Fruit fly (Drosophila melanogaster) whole organism, embryonic: Measurements from ENCODE around the gene bun.

ENCODE experiments used
- Adf1 ChIP-seq: fragments of 200-800 bp; sonication (Bioruptor generic); IDR thresholded peaks from 2 replicates; pipeline ENCODE4 v1.3.6; 2022; ENCODE audit warnings: missing biosample characterization, missing genetic modification characterization
- Atf-2 ChIP-seq: fragments of 200-800 bp; sonication (Bioruptor generic); optimal IDR thresholded peaks from 2 replicates; lab custom pipeline; 2016; ENCODE audit warnings: missing biosample characterization, missing genetic modification characterization
- C15 ChIP-seq: fragments of 200-800 bp; sonication (Bioruptor generic); IDR thresholded peaks from 3 replicates; pipeline ENCODE4 v1.3.6; 2022; ENCODE audit warnings: missing biosample characterization, missing genetic modification characterization
- CG10431 ChIP-seq: fragments of 200-800 bp; sonication (Bioruptor generic); optimal IDR thresholded peaks from 3 replicates; lab custom pipeline; 2018; ENCODE audit warnings: missing biosample characterization, mild to moderate bottlenecking, missing genetic modification characterization
- CG10979 ChIP-seq: fragments of 200-800 bp; sonication (Bioruptor generic); optimal IDR thresholded peaks from 2 replicates; lab custom pipeline; 2018; ENCODE audit warnings: missing biosample characterization, mild to moderate bottlenecking, missing genetic modification characterization, moderate library complexity
- CG11696 ChIP-seq: fragments of 200-800 bp; sonication (Bioruptor generic); IDR thresholded peaks from 2 replicates; pipeline ENCODE4 v1.3.6; 2022; ENCODE audit warnings: missing biosample characterization, missing genetic modification characterization
- CG13287 ChIP-seq: fragments of 200-800 bp; sonication (Bioruptor generic); IDR thresholded peaks from 2 replicates; pipeline ENCODE4 v1.3.6; 2022; ENCODE audit warnings: missing biosample characterization, missing genetic modification characterization; ENCODE audit not compliant: partially characterized antibody
- CG13624 ChIP-seq: fragments of 200-800 bp; sonication (Bioruptor generic); optimal IDR thresholded peaks from 2 replicates; lab custom pipeline; 2016; ENCODE audit warnings: missing biosample characterization, missing genetic modification characterization
- CG14667 ChIP-seq: fragments of 200-800 bp; sonication (Bioruptor generic); IDR thresholded peaks from 2 replicates; pipeline ENCODE4 v1.3.6; 2022; ENCODE audit warnings: missing biosample characterization, missing genetic modification characterization
- CG14710 ChIP-seq: fragments of 200-800 bp; sonication (Bioruptor generic); optimal IDR thresholded peaks from 3 replicates; lab custom pipeline; 2019; ENCODE audit warnings: missing biosample characterization, mild to moderate bottlenecking, missing genetic modification characterization, moderate library complexity
- CG14860 ChIP-seq: fragments of 200-800 bp; sonication (Bioruptor generic); IDR thresholded peaks from 3 replicates; pipeline ENCODE4 v1.3.6; 2022; ENCODE audit warnings: missing biosample characterization, missing genetic modification characterization; ENCODE audit not compliant: partially characterized antibody
- CG1529 ChIP-seq: fragments of 200-800 bp; sonication (Bioruptor generic); optimal IDR thresholded peaks from 3 replicates; lab custom pipeline; 2018; ENCODE audit warnings: missing biosample characterization, missing genetic modification characterization
- CG1792 ChIP-seq: fragments of 200-800 bp; sonication (Bioruptor generic); optimal IDR thresholded peaks from 2 replicates; lab custom pipeline; 2016; ENCODE audit warnings: missing biosample characterization, missing genetic modification characterization
- CG30431 ChIP-seq: fragments of 200-800 bp; sonication (Bioruptor generic); optimal IDR thresholded peaks from 2 replicates; lab custom pipeline; 2017; ENCODE audit warnings: missing biosample characterization, missing genetic modification characterization
- CG34376 ChIP-seq: fragments of 200-800 bp; sonication (Bioruptor generic); optimal IDR thresholded peaks from 2 replicates; lab custom pipeline; 2018; ENCODE audit warnings: missing biosample characterization, mild to moderate bottlenecking, missing genetic modification characterization
- CG6765 ChIP-seq: fragments of 200-800 bp; sonication (Bioruptor generic); optimal IDR thresholded peaks from 3 replicates; lab custom pipeline; 2017; ENCODE audit warnings: missing biosample characterization, mild to moderate bottlenecking, missing genetic modification characterization
- CG6854 ChIP-seq: fragments of 200-800 bp; sonication (Bioruptor generic); optimal IDR thresholded peaks from 3 replicates; lab custom pipeline; 2017; ENCODE audit warnings: missing biosample characterization, mild to moderate bottlenecking, missing genetic modification characterization
- CkIIα-i1 ChIP-seq: fragments of 200-800 bp; sonication (Bioruptor generic); IDR thresholded peaks from 2 replicates; pipeline ENCODE4 v1.3.6; 2022; ENCODE audit warnings: missing biosample characterization, missing genetic modification characterization
- CrebB ChIP-seq: fragments of 200-800 bp; sonication (Bioruptor generic); optimal IDR thresholded peaks from 3 replicates; lab custom pipeline; 2018; ENCODE audit warnings: missing biosample characterization, mild to moderate bottlenecking, missing genetic modification characterization
- D ChIP-seq, 2 experiments: fragments of 200-800 bp in 1 of 2; fragments of >200 bp in 1 of 2; sonication (Bioruptor generic) in 1 of 2; optimal IDR thresholded peaks; 2 replicates in 1 of 2; 3 replicates in 1 of 2; lab custom pipeline; 2017; ENCODE audit warnings: mild to moderate bottlenecking in 1 of 2, missing biosample characterization in 1 of 2, missing genetic modification characterization in 1 of 2, missing genetic modification reagents in 1 of 2
- Deaf1 ChIP-seq: fragments of 200-800 bp; optimal IDR thresholded peaks from 3 replicates; lab custom pipeline; 2019; ENCODE audit warnings: missing biosample characterization, mild to moderate bottlenecking, missing genetic modification characterization, moderate library complexity
- Dip3 ChIP-seq: fragments of 200-800 bp; sonication (Bioruptor generic); optimal IDR thresholded peaks from 3 replicates; lab custom pipeline; 2016; ENCODE audit warnings: missing biosample characterization, missing genetic modification characterization
- Ets65A ChIP-seq: fragments of 200-800 bp; sonication (Bioruptor generic); peaks from one replicate; lab custom pipeline; 2016; ENCODE audit warnings: missing biosample characterization, missing genetic modification characterization
- NC2β ChIP-seq: fragments of 200-800 bp; sonication (Bioruptor generic); optimal IDR thresholded peaks from 2 replicates; lab custom pipeline; 2016; ENCODE audit warnings: missing biosample characterization, missing genetic modification characterization
- NFAT ChIP-seq: fragments of 200-800 bp; sonication (Bioruptor generic); IDR thresholded peaks from 2 replicates; pipeline ENCODE4 v1.3.6; 2022; ENCODE audit warnings: missing biosample characterization, missing genetic modification characterization
- Rx ChIP-seq: fragments of 200-800 bp; sonication (Bioruptor generic); IDR thresholded peaks from 2 replicates; pipeline ENCODE4 v1.3.6; 2022; ENCODE audit warnings: missing biosample characterization, missing genetic modification characterization
- ash1 ChIP-seq: fragments of 200-800 bp; sonication (Bioruptor generic); optimal IDR thresholded peaks from 2 replicates; lab custom pipeline; 2018; ENCODE audit warnings: missing biosample characterization, mild to moderate bottlenecking, missing genetic modification characterization
- bigmax ChIP-seq: fragments of 200-800 bp; sonication (Bioruptor generic); optimal IDR thresholded peaks from 2 replicates; lab custom pipeline; 2018; ENCODE audit warnings: missing biosample characterization, mild to moderate bottlenecking, missing genetic modification characterization
- dysf ChIP-seq: fragments of 200-800 bp; sonication (Bioruptor generic); IDR thresholded peaks from 3 replicates; pipeline ENCODE4 v1.3.6; 2022; ENCODE audit warnings: missing biosample characterization, missing genetic modification characterization
- fd64A ChIP-seq: fragments of 200-800 bp; sonication (Bioruptor generic); optimal IDR thresholded peaks from 3 replicates; lab custom pipeline; 2018; ENCODE audit warnings: missing biosample characterization, mild to moderate bottlenecking, missing genetic modification characterization
- gsb ChIP-seq: fragments of 200-800 bp; sonication (Bioruptor generic); IDR thresholded peaks from 2 replicates; pipeline ENCODE4 v1.3.6; 2022; ENCODE audit warnings: missing biosample characterization, missing genetic modification characterization
- jigr1 ChIP-seq: fragments of 200-800 bp; sonication (Bioruptor generic); IDR thresholded peaks from 3 replicates; pipeline ENCODE4 v1.3.6; 2022; ENCODE audit warnings: missing biosample characterization, missing genetic modification characterization
- kay ChIP-seq: fragments of 200-800 bp; sonication (Bioruptor generic); optimal IDR thresholded peaks from 2 replicates; lab custom pipeline; 2016; ENCODE audit warnings: missing biosample characterization, missing genetic modification characterization
- lov ChIP-seq, 2 experiments: fragments of 200-800 bp in 1 of 2; fragments of >200 bp in 1 of 2; sonication (Bioruptor generic) in 1 of 2; IDR thresholded peaks in 1 of 2; optimal IDR thresholded peaks in 1 of 2; 2 replicates in 1 of 2; 3 replicates in 1 of 2; pipeline versions ENCODE4 v1.3.6 to Lab custom; 2017 to 2022; ENCODE audit warnings: missing biosample characterization in 1 of 2, missing genetic modification characterization in 1 of 2
- oc ChIP-seq: fragments of 200-800 bp; sonication (Bioruptor generic); optimal IDR thresholded peaks from 2 replicates; lab custom pipeline; 2018; ENCODE audit warnings: missing biosample characterization, mild to moderate bottlenecking, missing genetic modification characterization, moderate library complexity
- pan ChIP-seq, 4 experiments: fragments of >200 bp in 3 of 4; fragments of 200-800 bp in 1 of 4; sonication (Bioruptor generic) in 1 of 4; optimal IDR thresholded peaks in 3 of 4; IDR thresholded peaks in 1 of 4; 2 replicates each; pipeline versions ENCODE4 v1.3.6 to Lab custom; 2017 to 2022; ENCODE audit warnings: missing biosample characterization in 2 of 4, missing genetic modification characterization in 2 of 4, mixed read lengths in 1 of 4
- pita ChIP-seq: fragments of 200-800 bp; sonication (Bioruptor generic); optimal IDR thresholded peaks from 2 replicates; lab custom pipeline; 2017; ENCODE audit warnings: missing biosample characterization, mild to moderate bottlenecking, missing genetic modification characterization
- repo ChIP-seq: fragments of 200-800 bp; sonication (Bioruptor generic); optimal IDR thresholded peaks from 2 replicates; lab custom pipeline; 2016; ENCODE audit warnings: missing biosample characterization, missing genetic modification characterization
- scrt ChIP-seq: fragments of 200-800 bp; sonication (Bioruptor generic); optimal IDR thresholded peaks from 2 replicates; lab custom pipeline; 2018; ENCODE audit warnings: missing biosample characterization, mild to moderate bottlenecking, missing genetic modification characterization, moderate library complexity
- sens ChIP-seq: fragments of 200-800 bp; sonication (Bioruptor generic); peaks from one replicate; lab custom pipeline; 2016; ENCODE audit warnings: missing biosample characterization, missing genetic modification characterization
- sima ChIP-seq: fragments of 200-800 bp; sonication (Bioruptor generic); optimal IDR thresholded peaks from 2 replicates; lab custom pipeline; 2016; ENCODE audit warnings: missing biosample characterization, missing genetic modification characterization
- sob ChIP-seq: fragments of 200-800 bp; sonication (Bioruptor generic); IDR thresholded peaks from 2 replicates; pipeline ENCODE4 v1.3.6; 2022; ENCODE audit warnings: missing biosample characterization, missing genetic modification characterization
- sqz ChIP-seq: fragments of 200-800 bp; sonication (Bioruptor generic); optimal IDR thresholded peaks from 3 replicates; lab custom pipeline; 2018; ENCODE audit warnings: missing biosample characterization, mild to moderate bottlenecking, missing genetic modification characterization
- tll ChIP-seq, 2 experiments: fragments of 200-800 bp in 1 of 2; fragments of >200 bp in 1 of 2; sonication (Bioruptor generic) in 1 of 2; optimal IDR thresholded peaks; 2 replicates each; lab custom pipeline; 2017 to 2019; ENCODE audit warnings: missing biosample characterization in 2 of 2, missing genetic modification characterization in 2 of 2, mild to moderate bottlenecking in 1 of 2, moderate library complexity in 1 of 2
- ttk ChIP-seq: fragments of 200-800 bp; sonication (Bioruptor generic); IDR thresholded peaks from 2 replicates; pipeline ENCODE4 v2.1.2; 2022; ENCODE audit warnings: missing biosample characterization, missing genetic modification characterization
- unpg ChIP-seq: fragments of 200-800 bp; sonication (Bioruptor generic); optimal IDR thresholded peaks from 3 replicates; lab custom pipeline; 2018; ENCODE audit warnings: missing biosample characterization, mild to moderate bottlenecking, missing genetic modification characterization, moderate library complexity
- wdn ChIP-seq: fragments of 200-800 bp; sonication (Bioruptor generic); IDR thresholded peaks from 2 replicates; pipeline ENCODE4 v1.3.6; 2022; ENCODE audit warnings: missing biosample characterization, missing genetic modification characterization
- wor ChIP-seq: fragments of 200-800 bp; sonication (Bioruptor generic); IDR thresholded peaks from 2 replicates; pipeline ENCODE4 v1.3.6; 2022; ENCODE audit warnings: missing biosample characterization, missing genetic modification characterization
- yki ChIP-seq: fragments of >200 bp; optimal IDR thresholded peaks from 3 replicates; lab custom pipeline; 2018

Gene bun

dm6 chr2L:12507338-12508053 lies 38.9 kb downstream of the bun start, which contains the start of gene CG43051 (continued):
- no peak for TF ChIP-seq wor
- TF ChIP-seq oc (tag; lab: Kevin White, UChicago): peak; percentile 82
- no peak for TF ChIP-seq pan (optimal IDR thresholded peaks at IDR 0.05; lab: Kevin White, UChicago)
- TF ChIP-seq pan (GFP tag; optimal IDR thresholded peaks at IDR 0.05 in 1 of 2, IDR thresholded peaks at IDR 0.05 in 1 of 2): peak in 1 of 2 experiments; percentile 4
- no peak for TF ChIP-seq scrt (GFP tag; lab: Kevin White, UChicago)
- TF ChIP-seq CG13287 (GFP tag; lab: Robert Waterston, UW): peak; percentile 58
- 0 out of 2 replicates have a peak, but pooled peaks have one; percentile 5 for TF ChIP-seq ttk (GFP tag; lab: Robert Waterston, UW)
- no peak for TF ChIP-seq CG10979 (tag; lab: Kevin White, UChicago)
- no peak for TF ChIP-seq CG10431 (GFP tag; lab: Kevin White, UChicago)
- TF ChIP-seq NFAT (GFP tag; lab: Robert Waterston, UW): no peak; the same call in 1 of the 2 replicates
- TF ChIP-seq Adf1: peak; percentile 67
- TF ChIP-seq sqz: peak; percentile 53
- TF ChIP-seq C15 (GFP tag; lab: Robert Waterston, UW): no peak
- no peak for TF ChIP-seq CG1792
- TF ChIP-seq sens (GFP tag; lab: Kevin White, UChicago): no peak
- TF ChIP-seq Atf-2 (GFP tag; lab: Kevin White, UChicago): no peak
- no peak for TF ChIP-seq Ets65A
- TF ChIP-seq bigmax (GFP tag; lab: Kevin White, UChicago): no peak
- peak; percentile 83 for TF ChIP-seq D (optimal IDR thresholded peaks at IDR 0.05; lab: Kevin White, UChicago)
- TF ChIP-seq D (GFP tag; optimal IDR thresholded peaks at IDR 0.05; lab: Kevin White, UChicago): no peak
- TF ChIP-seq kay: no peak
- TF ChIP-seq NC2β (GFP tag; lab: Kevin White, UChicago): no peak
- peak; percentile 67 for TF ChIP-seq CG34376 (GFP tag; lab: Kevin White, UChicago)
- no peak for TF ChIP-seq CkIIα-i1 (GFP tag; lab: Robert Waterston, UW)
- TF ChIP-seq CG14860: no peak
- TF ChIP-seq sob: 0 out of 2 replicates have a peak, but pooled peaks have one; percentile 40
- no peak for TF ChIP-seq ash1 (GFP tag; lab: Kevin White, UChicago)
- TF ChIP-seq gsb (GFP tag; lab: Robert Waterston, UW): no peak
- TF ChIP-seq CG6765 (GFP tag; lab: Kevin White, UChicago): no peak
- TF ChIP-seq Rx (GFP tag; lab: Robert Waterston, UW): no peak
- peak in 1 of 2 experiments; percentile 19 for TF ChIP-seq tll (GFP tag; optimal IDR thresholded peaks at IDR 0.05; lab: Kevin White, UChicago)
- TF ChIP-seq fd64A (GFP tag; lab: Kevin White, UChicago): no peak
- no peak for TF ChIP-seq sima (GFP tag; lab: Kevin White, UChicago)
- no peak for TF ChIP-seq CG1529 (GFP tag; lab: Kevin White, UChicago)
- no peak for TF ChIP-seq CG11696
- TF ChIP-seq jigr1: no peak
- TF ChIP-seq unpg (GFP tag; lab: Kevin White, UChicago): no peak
- no peak for TF ChIP-seq Dip3 (GFP tag; lab: Kevin White, UChicago)
- no peak for TF ChIP-seq pita (GFP tag; lab: Kevin White, UChicago)
- no peak for TF ChIP-seq CG14667 (GFP tag; lab: Robert Waterston, UW)
- no peak for TF ChIP-seq CG30431 (GFP tag; lab: Kevin White, UChicago)
- TF ChIP-seq CG14710 (tag; lab: Kevin White, UChicago): no peak
- TF ChIP-seq lov (optimal IDR thresholded peaks at IDR 0.05; lab: Kevin White, UChicago): no peak
- no peak for TF ChIP-seq lov (GFP tag; IDR thresholded peaks at IDR 0.05; lab: Robert Waterston, UW)
- TF ChIP-seq dysf (GFP tag; lab: Robert Waterston, UW): no peak
- peak; percentile 21 for TF ChIP-seq CrebB (tag; lab: Kevin White, UChicago)
- TF ChIP-seq repo (GFP tag; lab: Kevin White, UChicago): no peak
- peak; percentile 89 for TF ChIP-seq yki (lab: Kevin White, UChicago)
- peak; percentile 97 for TF ChIP-seq Deaf1 (tag; lab: Kevin White, UChicago)
- no peak for TF ChIP-seq wdn (GFP tag; lab: Robert Waterston, UW)
- peak; percentile 23 for TF ChIP-seq CG6854 (GFP tag; lab: Kevin White, UChicago)
- no peak for TF ChIP-seq CG13624 (GFP tag; lab: Kevin White, UChicago)
